In genomic region chr3L:16476709-16477119, dm6 we compare ENCODE assay signal across 2 fruit fly cellular contexts.
A peak's percentile ranks its signal among the peaks of the same experiment; 100 is the strongest.
TF ChIP-seq lines count a peak whose summit lies in the region.

No protein-coding gene starts in this region.

TF ChIP-seq in whole organism, embryonic, 481 proteins besides CTCF, POLR2A, EP300 and RAD21 (continued from another document and continues in another):
- no peak for TF ChIP-seq scrt (GFP tag; optimal IDR thresholded peaks at IDR 0.05; lab: Kevin White, UChicago)
- no peak for TF ChIP-seq Side (GFP tag; optimal IDR thresholded peaks at IDR 0.05; lab: Kevin White, UChicago)
- no peak for TF ChIP-seq fd64A (GFP tag; optimal IDR thresholded peaks at IDR 0.05; lab: Kevin White, UChicago)
- no peak for TF ChIP-seq tio (GFP tag; optimal IDR thresholded peaks at IDR 0.05; lab: Kevin White, UChicago)
- TF ChIP-seq CG6254 (GFP tag; optimal IDR thresholded peaks at IDR 0.05; lab: Kevin White, UChicago), result no peak
- no peak for TF ChIP-seq fu2 (GFP tag; optimal IDR thresholded peaks at IDR 0.05; lab: Kevin White, UChicago)
- no peak for TF ChIP-seq CG6813 (GFP tag; optimal IDR thresholded peaks at IDR 0.05; lab: Kevin White, UChicago)
- no peak for TF ChIP-seq Sry-β (GFP tag; optimal IDR thresholded peaks at IDR 0.05; lab: Kevin White, UChicago)
- TF ChIP-seq CG9876 (GFP tag; optimal IDR thresholded peaks at IDR 0.05; lab: Kevin White, UChicago), result no peak
- TF ChIP-seq ken (GFP tag; IDR thresholded peaks at IDR 0.05; lab: Robert Waterston, UW), result no peak
- no peak for TF ChIP-seq cad (GFP tag; optimal IDR thresholded peaks at IDR 0.05; lab: Kevin White, UChicago)
- TF ChIP-seq Drgx (GFP tag; IDR thresholded peaks at IDR 0.05; lab: Robert Waterston, UW), result peak; percentile 63; the same call in 1 of the 2 replicates
- TF ChIP-seq wdn (GFP tag; IDR thresholded peaks at IDR 0.05; lab: Robert Waterston, UW), result no peak
- TF ChIP-seq unc-4 (GFP tag; IDR thresholded peaks at IDR 0.05; lab: Robert Waterston, UW; ENCODE audit: partially characterized antibody), result no peak
- TF ChIP-seq wek (GFP tag; optimal IDR thresholded peaks at IDR 0.05; lab: Kevin White, UChicago), result no peak
- TF ChIP-seq CG7372 (GFP tag; IDR thresholded peaks at IDR 0.05; lab: Robert Waterston, UW), result no peak
- TF ChIP-seq Optix (GFP tag; IDR thresholded peaks at IDR 0.05; lab: Robert Waterston, UW), result no peak
- TF ChIP-seq gem (tag; optimal IDR thresholded peaks at IDR 0.05; lab: Kevin White, UChicago), result peak; percentile 54
- no peak for TF ChIP-seq CG6683 (GFP tag; optimal IDR thresholded peaks at IDR 0.05; lab: Kevin White, UChicago)
- TF ChIP-seq lbe (GFP tag; optimal IDR thresholded peaks at IDR 0.05; lab: Kevin White, UChicago), result peak; percentile 4
- peak; percentile 26 for TF ChIP-seq CG2678 (tag; optimal IDR thresholded peaks at IDR 0.05; lab: Kevin White, UChicago)
- no peak for TF ChIP-seq kah (GFP tag; optimal IDR thresholded peaks at IDR 0.05; lab: Kevin White, UChicago)
- TF ChIP-seq Dref (GFP tag; IDR thresholded peaks at IDR 0.05; lab: Robert Waterston, UW), result no peak
- no peak for TF ChIP-seq Hr78 (GFP tag; optimal IDR thresholded peaks at IDR 0.05; lab: Kevin White, UChicago)
- no peak for TF ChIP-seq Max (GFP tag; optimal IDR thresholded peaks at IDR 0.05; lab: Kevin White, UChicago)
- peak; percentile 94 for TF ChIP-seq D19A (tag; optimal IDR thresholded peaks at IDR 0.05; lab: Kevin White, UChicago)
- no peak for TF ChIP-seq btn (GFP tag; optimal IDR thresholded peaks at IDR 0.05; lab: Kevin White, UChicago)
- no peak for TF ChIP-seq h (optimal IDR thresholded peaks at IDR 0.05; lab: Kevin White, UChicago)
- no peak for TF ChIP-seq org-1 (GFP tag; optimal IDR thresholded peaks at IDR 0.05; lab: Kevin White, UChicago)
- TF ChIP-seq nerfin-2 (GFP tag; IDR thresholded peaks at IDR 0.05; lab: Robert Waterston, UW; ENCODE audit: partially characterized antibody), result no peak
- TF ChIP-seq ftz-f1 (GFP tag; optimal IDR thresholded peaks at IDR 0.05; lab: Kevin White, UChicago), result no peak
- no peak for TF ChIP-seq stwl (tag; optimal IDR thresholded peaks at IDR 0.05; lab: Kevin White, UChicago)
- no peak for TF ChIP-seq Sry-δ (GFP tag; optimal IDR thresholded peaks at IDR 0.05; lab: Kevin White, UChicago)
- TF ChIP-seq CG14014 (GFP tag; IDR thresholded peaks at IDR 0.05; lab: Robert Waterston, UW), result no peak
- no peak for TF ChIP-seq dati (GFP tag; IDR thresholded peaks at IDR 0.05; lab: Robert Waterston, UW)
- no peak for TF ChIP-seq CG1024 (GFP tag; IDR thresholded peaks at IDR 0.05; lab: Robert Waterston, UW)
- no peak for TF ChIP-seq Nf-YC (tag; optimal IDR thresholded peaks at IDR 0.05; lab: Kevin White, UChicago)
- no peak for TF ChIP-seq CG5245 (GFP tag; optimal IDR thresholded peaks at IDR 0.05; lab: Kevin White, UChicago)
- no peak for TF ChIP-seq luna (GFP tag; optimal IDR thresholded peaks at IDR 0.05; lab: Kevin White, UChicago)
- TF ChIP-seq Ssrp (tag; optimal IDR thresholded peaks at IDR 0.05; lab: Kevin White, UChicago), result no peak
- TF ChIP-seq danr (GFP tag; IDR thresholded peaks at IDR 0.05; lab: Robert Waterston, UW), result no peak
- no peak for TF ChIP-seq row (GFP tag; IDR thresholded peaks at IDR 0.05; lab: Robert Waterston, UW)
- no peak for TF ChIP-seq Abd-B (GFP tag; optimal IDR thresholded peaks at IDR 0.05; lab: Kevin White, UChicago)
- peak; percentile 7 for TF ChIP-seq CG15696 (tag; optimal IDR thresholded peaks at IDR 0.05; lab: Kevin White, UChicago)
- no peak for TF ChIP-seq br (optimal IDR thresholded peaks at IDR 0.05; lab: Kevin White, UChicago)
- TF ChIP-seq corto (GFP tag; optimal IDR thresholded peaks at IDR 0.05; lab: Kevin White, UChicago), result peak; percentile 46
- TF ChIP-seq Doc3 (GFP tag; IDR thresholded peaks at IDR 0.05; lab: Robert Waterston, UW; ENCODE audit: partially characterized antibody), result no peak
- no peak for TF ChIP-seq ash1 (GFP tag; optimal IDR thresholded peaks at IDR 0.05; lab: Kevin White, UChicago)
- no peak for TF ChIP-seq CG1832 (GFP tag; optimal IDR thresholded peaks at IDR 0.05; lab: Kevin White, UChicago)
- no peak for TF ChIP-seq pho (GFP tag; optimal IDR thresholded peaks at IDR 0.05; lab: Kevin White, UChicago)
- no peak for TF ChIP-seq CG8089 (GFP tag; optimal IDR thresholded peaks at IDR 0.05; lab: Kevin White, UChicago)
- TF ChIP-seq MBD-R2 (GFP tag; IDR thresholded peaks at IDR 0.05; lab: Robert Waterston, UW), result no peak
- TF ChIP-seq CG31388 (GFP tag; optimal IDR thresholded peaks at IDR 0.05; lab: Kevin White, UChicago), result no peak
- TF ChIP-seq NC2α (GFP tag; optimal IDR thresholded peaks at IDR 0.05; lab: Kevin White, UChicago), result no peak
- TF ChIP-seq usp (GFP tag; optimal IDR thresholded peaks at IDR 0.05; lab: Kevin White, UChicago), result no peak
- TF ChIP-seq HLH54F (GFP tag; optimal IDR thresholded peaks at IDR 0.05; lab: Kevin White, UChicago), result no peak
- TF ChIP-seq disco-r (GFP tag; optimal IDR thresholded peaks at IDR 0.05; lab: Kevin White, UChicago), result no peak
- TF ChIP-seq PHDP (tag; optimal IDR thresholded peaks at IDR 0.05; lab: Kevin White, UChicago), result no peak
- TF ChIP-seq ara (GFP tag; IDR thresholded peaks at IDR 0.05; lab: Robert Waterston, UW), result no peak
- TF ChIP-seq dmrt11E (tag; optimal IDR thresholded peaks at IDR 0.05; lab: Kevin White, UChicago), result peak; percentile 37
- no peak for TF ChIP-seq CHES-1-like (GFP tag; optimal IDR thresholded peaks at IDR 0.05; lab: Kevin White, UChicago)
- TF ChIP-seq CG1602 (GFP tag; optimal IDR thresholded peaks at IDR 0.05; lab: Kevin White, UChicago), result no peak
- no peak for TF ChIP-seq CG14710 (tag; optimal IDR thresholded peaks at IDR 0.05; lab: Kevin White, UChicago)
- no peak for TF ChIP-seq unpg (GFP tag; optimal IDR thresholded peaks at IDR 0.05; lab: Kevin White, UChicago)
- TF ChIP-seq Antp (GFP tag; optimal IDR thresholded peaks at IDR 0.05; lab: Kevin White, UChicago), result no peak
- TF ChIP-seq HHEX (GFP tag; optimal IDR thresholded peaks at IDR 0.05; lab: Kevin White, UChicago), result no peak
- TF ChIP-seq jigr1 (GFP tag; IDR thresholded peaks at IDR 0.05; lab: Robert Waterston, UW), result no peak
- TF ChIP-seq CG2875 (GFP tag; optimal IDR thresholded peaks at IDR 0.05; lab: Kevin White, UChicago), result no peak
- no peak for TF ChIP-seq hth (optimal IDR thresholded peaks at IDR 0.05; lab: Kevin White, UChicago)
- TF ChIP-seq ase (GFP tag; IDR thresholded peaks at IDR 0.05; lab: Robert Waterston, UW), result no peak
- TF ChIP-seq Adf1 (GFP tag; IDR thresholded peaks at IDR 0.05; lab: Robert Waterston, UW), result no peak

TF ChIP-seq in whole organism, prepupa, 60 proteins besides CTCF, POLR2A, EP300 and RAD21 (continued from another document):
- TF ChIP-seq CG11902 (GFP tag; optimal IDR thresholded peaks at IDR 0.05; lab: Kevin White, UChicago), result peak; percentile 65
- peak; percentile 88 for TF ChIP-seq CG6808 (GFP tag; optimal IDR thresholded peaks at IDR 0.05; lab: Kevin White, UChicago)
- no peak; the same call in 1 of the 2 replicates for TF ChIP-seq Gug (GFP tag; IDR thresholded peaks at IDR 0.05; lab: Robert Waterston, UW)
- peak; percentile 83 to 92 for TF ChIP-seq ss (GFP tag; optimal IDR thresholded peaks at IDR 0.05; lab: Kevin White, UChicago)
- peak; percentile 44; the same call in 1 of the 2 replicates for TF ChIP-seq CG11294 (GFP tag; IDR thresholded peaks at IDR 0.05; lab: Robert Waterston, UW)
- TF ChIP-seq dsx (GFP tag; optimal IDR thresholded peaks at IDR 0.05; lab: Kevin White, UChicago; ENCODE audit: poor library complexity, severe bottlenecking), result peak; percentile 88
- TF ChIP-seq fd85E (GFP tag; optimal IDR thresholded peaks at IDR 0.05; lab: Kevin White, UChicago), result peak; percentile 24
- TF ChIP-seq svp (GFP tag; lab: Kevin White, UChicago), result peak; percentile 84
- TF ChIP-seq CG6276 (GFP tag; optimal IDR thresholded peaks at IDR 0.05; lab: Kevin White, UChicago), result peak; percentile 83
- peak; percentile 86 for TF ChIP-seq acj6 (GFP tag; optimal IDR thresholded peaks at IDR 0.05; lab: Kevin White, UChicago)
- peak; percentile 60 for TF ChIP-seq CG1621 (tag; optimal IDR thresholded peaks at IDR 0.05; lab: Kevin White, UChicago)
- TF ChIP-seq OdsH (GFP tag; optimal IDR thresholded peaks at IDR 0.05; lab: Kevin White, UChicago), result peak; percentile 88
- peak; percentile 87 for TF ChIP-seq spab (GFP tag; optimal IDR thresholded peaks at IDR 0.05; lab: Kevin White, UChicago)
- peak; percentile 87 for TF ChIP-seq CG15336 (GFP tag; IDR thresholded peaks at IDR 0.05; lab: Robert Waterston, UW)
- peak in 1 of 2 experiments; percentile 89 for TF ChIP-seq salr (GFP tag; optimal IDR thresholded peaks at IDR 0.05; lab: Kevin White, UChicago)
- peak; percentile 71 for TF ChIP-seq net (GFP tag; optimal IDR thresholded peaks at IDR 0.05; lab: Kevin White, UChicago)
- TF ChIP-seq CG6163 (GFP tag; IDR thresholded peaks at IDR 0.05; lab: Robert Waterston, UW), result peak; percentile 54; the same call in 2 of the 3 replicates
- peak; percentile 77 for TF ChIP-seq CG9139 (GFP tag; optimal IDR thresholded peaks at IDR 0.05; lab: Kevin White, UChicago)
- peak; percentile 11 for TF ChIP-seq Ets21C (GFP tag; optimal IDR thresholded peaks at IDR 0.05; lab: Kevin White, UChicago)
- peak; percentile 72 for TF ChIP-seq pdm3 (GFP tag; optimal IDR thresholded peaks at IDR 0.05; lab: Kevin White, UChicago)
- peak; percentile 87 for TF ChIP-seq achi (GFP tag; optimal IDR thresholded peaks at IDR 0.05; lab: Kevin White, UChicago)
- TF ChIP-seq CG10669 (GFP tag; optimal IDR thresholded peaks at IDR 0.05; lab: Kevin White, UChicago), result peak; percentile 83
- peak; percentile 50 for TF ChIP-seq CG6854 (GFP tag; optimal IDR thresholded peaks at IDR 0.05; lab: Kevin White, UChicago)
- peak; percentile 65 for TF ChIP-seq Sox15 (GFP tag; optimal IDR thresholded peaks at IDR 0.05; lab: Kevin White, UChicago)
- peak; percentile 87 for TF ChIP-seq CG8632 (GFP tag; optimal IDR thresholded peaks at IDR 0.05; lab: Kevin White, UChicago)
- peak; percentile 21 for TF ChIP-seq Hr39 (GFP tag; optimal IDR thresholded peaks at IDR 0.05; lab: Kevin White, UChicago)
- TF ChIP-seq CG32006 (GFP tag; optimal IDR thresholded peaks at IDR 0.05; lab: Kevin White, UChicago), result peak; percentile 93
- TF ChIP-seq CG3032 (tag; optimal IDR thresholded peaks at IDR 0.05; lab: Kevin White, UChicago), result peak; percentile 84
- peak; percentile 90 for TF ChIP-seq Ets96B (tag; optimal IDR thresholded peaks at IDR 0.05; lab: Kevin White, UChicago)
- no peak for TF ChIP-seq eg (GFP tag; IDR thresholded peaks at IDR 0.05; lab: Robert Waterston, UW)
- TF ChIP-seq Blimp-1 (GFP tag; optimal IDR thresholded peaks at IDR 0.05; lab: Kevin White, UChicago), result peak; percentile 69
- no peak for TF ChIP-seq Eip93F (GFP tag; optimal IDR thresholded peaks at IDR 0.05; lab: Kevin White, UChicago)
- no peak for TF ChIP-seq fkh (GFP tag; optimal IDR thresholded peaks at IDR 0.05; lab: Kevin White, UChicago)
- TF ChIP-seq Hr4 (GFP tag; optimal IDR thresholded peaks at IDR 0.05; lab: Kevin White, UChicago), result peak; percentile 57
- TF ChIP-seq Eip78C (GFP tag; lab: Kevin White, UChicago), result peak; percentile 95
- peak; percentile 71 for TF ChIP-seq topi (GFP tag; optimal IDR thresholded peaks at IDR 0.05; lab: Kevin White, UChicago)
- peak; percentile 67 for TF ChIP-seq Lpt (GFP tag; optimal IDR thresholded peaks at IDR 0.05; lab: Kevin White, UChicago)
